Worm (Caenorhabditis elegans) whole organism, L4 larva: Measurements from ENCODE around the gene prx-1.

Experiments used
- D1046.2 ChIP-seq: fragments of 200-800 bp; sonication (Bioruptor generic); IDR thresholded peaks from 2 replicates; pipeline ENCODE4 v1.3.6; 2022; ENCODE audit warnings: missing genetic modification characterization, missing compliant biosample characterization
- F44E2.7 ChIP-seq: fragments of 200-800 bp; sonication (Bioruptor generic); IDR thresholded peaks from 2 replicates; pipeline ENCODE4 v2.1.2; 2022; ENCODE audit warnings: missing genetic modification characterization, missing compliant biosample characterization
- T20F7.1 ChIP-seq: fragments of 200-800 bp; sonication (Bioruptor generic); optimal IDR thresholded peaks from 2 replicates; lab custom pipeline; 2018; ENCODE audit warnings: mild to moderate bottlenecking, missing genetic modification characterization, missing compliant biosample characterization
- T26A8.4 ChIP-seq: fragments of 200-800 bp; sonication (Bioruptor generic); IDR thresholded peaks from 2 replicates; pipeline ENCODE4 v1.3.6; 2022; ENCODE audit warnings: missing genetic modification characterization, missing compliant biosample characterization
- Y105C5A.15 ChIP-seq: fragments of 200-800 bp; sonication (Bioruptor generic); IDR thresholded peaks from 2 replicates; pipeline ENCODE4 v1.3.6; 2022; ENCODE audit warnings: missing genetic modification characterization, missing compliant biosample characterization
- ceh-28 ChIP-seq: fragments of 150-350 bp; optimal IDR thresholded peaks from 2 replicates; lab custom pipeline; 2014; ENCODE audit warnings: missing biosample characterization, missing genetic modification reagents, missing genetic modification characterization
- ceh-82 ChIP-seq: sonication (generic microtip); optimal IDR thresholded peaks from 2 replicates; lab custom pipeline; 2017; ENCODE audit warnings: missing biosample characterization, missing genetic modification characterization
- ctbp-1 ChIP-seq: fragments of 200-800 bp; sonication (Bioruptor generic); IDR thresholded peaks from 2 replicates; pipeline ENCODE4 v1.3.6; 2022; ENCODE audit warnings: missing genetic modification reagents, missing genetic modification characterization, missing compliant biosample characterization
- daf-19 ChIP-seq: fragments of 200-800 bp; sonication (Bioruptor generic); conservative IDR thresholded peaks from 2 replicates; pipeline ENCODE4 v1.3.6; 2022; ENCODE audit warnings: missing genetic modification characterization, missing compliant biosample characterization
- dmd-9 ChIP-seq: fragments of 200-800 bp; sonication (Bioruptor generic); IDR thresholded peaks from 2 replicates; pipeline ENCODE4 v1.3.6; 2022; ENCODE audit warnings: missing genetic modification reagents, missing genetic modification characterization, missing compliant biosample characterization
- egl-43 ChIP-seq: fragments of 200-800 bp; sonication (Bioruptor generic); IDR thresholded peaks from 2 replicates; pipeline ENCODE4 v1.3.6; 2022; ENCODE audit warnings: missing genetic modification reagents, missing genetic modification characterization, missing compliant biosample characterization
- fos-1 ChIP-seq: fragments of 150-350 bp; optimal IDR thresholded peaks from 2 replicates; lab custom pipeline; 2014; ENCODE audit warnings: missing biosample characterization, missing genetic modification characterization
- gei-8 ChIP-seq: fragments of 200-800 bp; sonication (Bioruptor generic); optimal IDR thresholded peaks from 2 replicates; lab custom pipeline; 2018; ENCODE audit warnings: mild to moderate bottlenecking, missing genetic modification characterization, missing compliant biosample characterization
- hlh-11 ChIP-seq: fragments of 200-800 bp; sonication (Bioruptor generic); optimal IDR thresholded peaks from 2 replicates; lab custom pipeline; 2018; ENCODE audit warnings: mild to moderate bottlenecking, missing genetic modification characterization, missing compliant biosample characterization
- hlh-30 ChIP-seq: sonication (generic microtip); optimal IDR thresholded peaks from 2 replicates; lab custom pipeline; 2017; ENCODE audit warnings: antibody characterized with exemption, mild to moderate bottlenecking, missing genetic modification characterization, missing compliant biosample characterization; ENCODE audit not compliant: insufficient read depth
- hmg-1.1 ChIP-seq: fragments of 200-800 bp; sonication (Bioruptor generic); IDR thresholded peaks from 2 replicates; pipeline ENCODE4 v1.3.6; 2022; ENCODE audit warnings: missing genetic modification reagents, missing genetic modification characterization, missing compliant biosample characterization
- lim-7 ChIP-seq: fragments of 200-800 bp; sonication (Bioruptor generic); IDR thresholded peaks from 2 replicates; pipeline ENCODE4 v1.3.6; 2022; ENCODE audit warnings: missing genetic modification characterization, missing compliant biosample characterization
- lin-13 ChIP-seq: fragments of 150-350 bp; optimal IDR thresholded peaks from 2 replicates; lab custom pipeline; 2014; ENCODE audit warnings: missing biosample characterization, missing genetic modification reagents, missing genetic modification characterization
- lin-38 ChIP-seq: fragments of 200-800 bp; sonication (Bioruptor generic); IDR thresholded peaks from 2 replicates; pipeline ENCODE4 v1.3.6; 2022; ENCODE audit warnings: missing genetic modification reagents, missing genetic modification characterization, missing compliant biosample characterization
- mdl-1 ChIP-seq, 2 experiments: fragments of 150-350 bp in 1 of 2; sonication (generic microtip) in 1 of 2; optimal IDR thresholded peaks; 2 replicates each; lab custom pipeline; 2014 to 2017; ENCODE audit warnings: missing biosample characterization in 2 of 2, missing genetic modification characterization in 2 of 2
- nhr-111 ChIP-seq: fragments of 200-800 bp; sonication (Bioruptor generic); optimal IDR thresholded peaks from 2 replicates; lab custom pipeline; 2018; ENCODE audit warnings: mild to moderate bottlenecking, missing genetic modification characterization, missing compliant biosample characterization
- nhr-25 ChIP-seq: sonication (generic microtip); optimal IDR thresholded peaks from 2 replicates; lab custom pipeline; 2017; ENCODE audit warnings: missing genetic modification characterization, mild to moderate bottlenecking, missing compliant biosample characterization, antibody characterized with exemption, moderate library complexity, borderline replicate concordance; ENCODE audit not compliant: insufficient read depth
- nhr-28 ChIP-seq: fragments of 150-350 bp; optimal IDR thresholded peaks from 2 replicates; lab custom pipeline; 2014; ENCODE audit warnings: missing biosample characterization, missing genetic modification characterization
- nhr-42 ChIP-seq: fragments of 200-800 bp; sonication (Bioruptor generic); IDR thresholded peaks from 2 replicates; pipeline ENCODE4 v1.3.6; 2022; ENCODE audit warnings: missing genetic modification characterization, missing compliant biosample characterization
- sdz-12 ChIP-seq: fragments of 200-800 bp; sonication (Bioruptor generic); optimal IDR thresholded peaks from 2 replicates; lab custom pipeline; 2018; ENCODE audit warnings: mild to moderate bottlenecking, missing genetic modification characterization, missing compliant biosample characterization
- set-16 ChIP-seq: fragments of 200-800 bp; sonication (Bioruptor generic); IDR thresholded peaks from 2 replicates; pipeline ENCODE4 v1.3.6; 2022; ENCODE audit warnings: missing genetic modification reagents, missing genetic modification characterization, missing compliant biosample characterization
- tag-97 ChIP-seq: fragments of 200-800 bp; sonication (Bioruptor generic); IDR thresholded peaks from 2 replicates; pipeline ENCODE4 v1.3.6; 2022; ENCODE audit warnings: missing genetic modification characterization, missing compliant biosample characterization
- tra-1 ChIP-seq: fragments of 200-800 bp; sonication (Bioruptor generic); IDR thresholded peaks from 2 replicates; pipeline ENCODE4 v1.3.6; 2022; ENCODE audit warnings: missing genetic modification reagents, missing genetic modification characterization, missing compliant biosample characterization
- unc-62 ChIP-seq, 3 experiments: fragments of 150-350 bp in 1 of 3; sonication (generic microtip); optimal IDR thresholded peaks in 2 of 3; peaks in 1 of 3; 1 replicate in 1 of 3; 2 replicates in 2 of 3; lab custom pipeline; 2014 to 2017; ENCODE audit warnings: missing biosample characterization in 3 of 3, missing genetic modification characterization in 3 of 3, missing genetic modification reagents in 3 of 3, missing genotype in 1 of 3
- zip-11 ChIP-seq: fragments of 200-800 bp; sonication (Bioruptor generic); IDR thresholded peaks from 2 replicates; pipeline ENCODE4 v1.3.6; 2022; ENCODE audit warnings: missing genetic modification characterization, missing compliant biosample characterization
- ztf-11 ChIP-seq: fragments of 150-350 bp; optimal IDR thresholded peaks from 2 replicates; lab custom pipeline; 2014; ENCODE audit warnings: missing biosample characterization, missing genetic modification characterization

Gene prx-1

ce11 chrX:14334151-14334550, 20.4 kb downstream of the prx-1 start:
- peak; percentile 37 for TF ChIP-seq hlh-30 (tag; lab: Kevin White, UChicago)
- TF ChIP-seq nhr-28 (tag; lab: Kevin White, UChicago), result peak; percentile 17
- TF ChIP-seq tra-1 (GFP tag; lab: Robert Waterston, UW), result no peak
- TF ChIP-seq, all 104 proteins: peak for 2

- TF ChIP-seq D1046.2 (GFP tag; lab: Robert Waterston, UW) (no peak), dmd-9 (GFP tag; lab: Robert Waterston, UW) (no peak), nhr-42 (GFP tag; lab: Robert Waterston, UW) (no peak), ceh-28 (tag; lab: Kevin White, UChicago) (no peak), lin-38 (GFP tag; lab: Robert Waterston, UW) (no peak), lim-7 (no peak), fos-1 (tag; lab: Kevin White, UChicago) (no peak), ceh-82 (tag; lab: Kevin White, UChicago) (no peak), daf-19 (GFP tag; lab: Robert Waterston, UW) (no peak), hmg-1.1 (GFP tag; lab: Robert Waterston, UW) (no peak), tag-97 (no peak), T20F7.1 (GFP tag; lab: Kevin White, UChicago) (no peak), nhr-25 (tag; lab: Kevin White, UChicago) (no peak), zip-11 (GFP tag; lab: Robert Waterston, UW) (no peak), ctbp-1 (GFP tag; lab: Robert Waterston, UW) (no peak), gei-8 (GFP tag; lab: Kevin White, UChicago) (no peak), tra-1 (GFP tag; lab: Robert Waterston, UW) (no peak)
Observed at ce11 chrX:14335220-14335619, 21.5 kb downstream of the prx-1 start, which contains the start of gene K04G11.1. TSS of gene K04G11.1 (plus strand) at chrX:14335520.

- TF ChIP-seq hlh-11 (tag; lab: Kevin White, UChicago) (peak; percentile 22), ztf-11 (no peak), nhr-111 (no peak), set-16 (peak; percentile 22; the same call in 1 of the 2 replicates)
Observed at ce11 chrX:14335621-14336020, 21.9 kb downstream of the prx-1 start.

- TF ChIP-seq egl-43 (GFP tag; lab: Robert Waterston, UW) (no peak), mdl-1 (tag; optimal IDR thresholded peaks at IDR 0.05; lab: Kevin White, UChicago) (no peak), unc-62 (GFP tag; optimal IDR thresholded peaks at IDR 0.05 in 1 of 2; lab: Kevin White, UChicago) (peak in 1 of 2 experiments; percentile 84), unc-62 (tag; optimal IDR thresholded peaks at IDR 0.05; lab: Kevin White, UChicago) (no peak), nhr-42 (GFP tag; lab: Robert Waterston, UW) (no peak), Y105C5A.15 (GFP tag; lab: Robert Waterston, UW) (no peak), lin-13 (GFP tag; lab: Kevin White, UChicago) (no peak), T26A8.4 (GFP tag; lab: Robert Waterston, UW) (no peak), tag-97 (no peak)
Observed at ce11 chrX:14338896-14339295, 25.2 kb downstream of the prx-1 start.

ce11 chrX:14339723-14340122, 26.0 kb downstream of the prx-1 start:
- peak in 1 of 2 experiments; percentile 54 for TF ChIP-seq unc-62 (GFP tag; optimal IDR thresholded peaks at IDR 0.05 in 1 of 2; lab: Kevin White, UChicago)
- no peak for TF ChIP-seq unc-62 (tag; optimal IDR thresholded peaks at IDR 0.05; lab: Kevin White, UChicago)
- no peak for TF ChIP-seq lin-13 (GFP tag; lab: Kevin White, UChicago)

ce11 chrX:14340381-14340780, 26.7 kb downstream of the prx-1 start, which contains the start of gene sel-7:
TSS of gene sel-7 (minus strand) at chrX:14340481.
- TF ChIP-seq F44E2.7 (GFP tag; lab: Robert Waterston, UW) (no peak), gei-8 (GFP tag; lab: Kevin White, UChicago) (no peak), sdz-12 (no peak)
